Worm (Caenorhabditis elegans): Measurements from ENCODE around the gene rnr-2.

DNA sequence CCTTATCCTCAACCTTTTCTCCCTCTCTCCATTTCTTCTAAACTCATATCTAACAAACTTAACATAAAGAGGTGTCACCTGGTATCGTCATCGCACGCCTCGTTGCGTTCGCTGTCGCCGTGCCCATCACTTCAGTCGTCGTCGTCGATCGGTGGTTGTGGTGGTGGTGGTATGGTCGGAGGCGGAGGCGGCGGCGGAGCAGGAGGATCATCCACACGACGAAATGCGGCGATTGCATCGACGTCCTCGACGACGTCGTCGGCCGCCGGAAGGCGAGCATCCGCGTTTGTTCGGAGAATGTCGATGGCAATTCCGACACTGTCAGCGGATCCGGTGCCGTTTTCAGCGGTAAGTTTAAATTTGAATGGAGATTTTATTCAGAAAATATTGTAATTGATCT lies 39.3 kb upstream of the rnr-2 start:
- TF ChIP-seq lir-1 (GFP tag; conservative IDR thresholded peaks at IDR 0.05) (no peak), F39B2.1 (GFP tag; IDR thresholded peaks at IDR 0.05) (no peak), F57C9.4 (tag; optimal IDR thresholded peaks at IDR 0.05) (no peak), K12H6.12 (tag; optimal IDR thresholded peaks at IDR 0.05) (no peak), ceh-58 (GFP tag; IDR thresholded peaks at IDR 0.05) (no peak), lag-1 (GFP tag; IDR thresholded peaks at IDR 0.05) (no peak), nhr-90 (tag; optimal IDR thresholded peaks at IDR 0.05) (no peak), ama-1 (optimal IDR thresholded peaks at IDR 0.05) (no peak), ama-1 (GFP tag; optimal IDR thresholded peaks at IDR 0.05) (no peak), madf-10 (tag; optimal IDR thresholded peaks at IDR 0.05) (no peak), repo-1 (tag; optimal IDR thresholded peaks at IDR 0.05) (no peak), T26A5.8 (tag; optimal IDR thresholded peaks at IDR 0.05) (no peak), ceh-27 (GFP tag; optimal IDR thresholded peaks at IDR 0.05) (no peak), xnd-1 (tag; optimal IDR thresholded peaks at IDR 0.05) (no peak), nhr-179 (tag; optimal IDR thresholded peaks at IDR 0.05) (no peak)
